Worm (Caenorhabditis elegans) whole organism, L1 larva: Measurements from ENCODE around the gene ZK666.15.

ENCODE experiments used
- C34B4.2 ChIP-seq: sonication (generic microtip); optimal IDR thresholded peaks from 2 replicates; lab custom pipeline; 2017; ENCODE audit warnings: mild to moderate bottlenecking, missing genetic modification characterization, missing compliant biosample characterization
- aly-2 ChIP-seq: fragments of 150-350 bp; optimal IDR thresholded peaks from 2 replicates; lab custom pipeline; 2014; ENCODE audit warnings: missing biosample characterization, missing genetic modification characterization
- blmp-1 ChIP-seq: fragments of 150-350 bp; optimal IDR thresholded peaks from 2 replicates; lab custom pipeline; 2014; ENCODE audit warnings: missing biosample characterization, missing genetic modification characterization
- ceh-82 ChIP-seq, 3 experiments: fragments of 150-350 bp in 1 of 3; sonication (generic microtip) in 2 of 3; optimal IDR thresholded peaks; 2 replicates each; lab custom pipeline; 2014 to 2017; ENCODE audit warnings: missing biosample characterization in 3 of 3, missing genetic modification characterization in 3 of 3
- dpl-1 ChIP-seq, 3 experiments: fragments of 150-350 bp in 2 of 3; sonication (generic microtip) in 1 of 3; optimal IDR thresholded peaks; 2 replicates each; lab custom pipeline; 2014 to 2017; ENCODE audit warnings: missing biosample characterization in 3 of 3, missing genetic modification characterization in 3 of 3, missing genetic modification reagents in 3 of 3
- elt-2 ChIP-seq: sonication (generic microtip); optimal IDR thresholded peaks from 2 replicates; lab custom pipeline; 2016; ENCODE audit warnings: missing genetic modification characterization, mild to moderate bottlenecking, inconsistent platforms, missing compliant biosample characterization, missing genetic modification reagents
- grh-1 ChIP-seq: fragments of 200-800 bp; sonication (Bioruptor generic); IDR thresholded peaks from 2 replicates; pipeline ENCODE4 v1.3.6; 2022; ENCODE audit warnings: missing genetic modification reagents, missing genetic modification characterization, missing compliant biosample characterization
- nhr-28 ChIP-seq: fragments of 150-350 bp; optimal IDR thresholded peaks from 2 replicates; lab custom pipeline; 2014; ENCODE audit warnings: missing biosample characterization, missing genetic modification characterization
- pag-3 ChIP-seq: sonication (generic microtip); optimal IDR thresholded peaks from 2 replicates; lab custom pipeline; 2017; ENCODE audit warnings: missing genetic modification characterization, mild to moderate bottlenecking, missing compliant biosample characterization, antibody characterized with exemption, borderline replicate concordance; ENCODE audit not compliant: insufficient read depth
- pax-3 ChIP-seq: fragments of 200-800 bp; sonication (Bioruptor generic); optimal IDR thresholded peaks from 2 replicates; lab custom pipeline; 2018; ENCODE audit warnings: mild to moderate bottlenecking, missing genetic modification characterization, moderate library complexity, missing compliant biosample characterization
- unc-62 ChIP-seq: fragments of 150-350 bp; optimal IDR thresholded peaks from 2 replicates; lab custom pipeline; 2014; ENCODE audit warnings: missing biosample characterization, missing genetic modification reagents, missing genetic modification characterization
- zag-1 ChIP-seq: fragments of 150-350 bp; optimal IDR thresholded peaks from 2 replicates; lab custom pipeline; 2014; ENCODE audit warnings: missing biosample characterization, missing genetic modification characterization

- TF ChIP-seq zag-1 (tag; lab: Kevin White, UChicago) (no peak), nhr-28 (tag; lab: Kevin White, UChicago) (no peak), pax-3 (tag; lab: Kevin White, UChicago) (no peak), grh-1 (no peak), unc-62 (GFP tag; lab: Kevin White, UChicago) (no peak), elt-2 (tag; lab: Kevin White, UChicago) (no peak), dpl-1 (GFP tag; optimal IDR thresholded peaks at IDR 0.05; lab: Kevin White, UChicago) (no peak), ceh-82 (tag; optimal IDR thresholded peaks at IDR 0.05; lab: Kevin White, UChicago) (no peak), pag-3 (tag; lab: Kevin White, UChicago) (no peak), C34B4.2 (tag; lab: Kevin White, UChicago) (no peak), aly-2 (tag; lab: Kevin White, UChicago) (no peak), blmp-1 (no peak)
These were observed 7.6 kb downstream of the ZK666.15 start, which contains the start of gene ZK666.14 for ce11 chrII:10494467-10494866.
